Worm (Caenorhabditis elegans): ENCODE results near the gene C32D5.12.
A peak's percentile ranks its signal among the peaks of the same experiment; 100 is the strongest.

The C32D5.12 gene

DNA sequence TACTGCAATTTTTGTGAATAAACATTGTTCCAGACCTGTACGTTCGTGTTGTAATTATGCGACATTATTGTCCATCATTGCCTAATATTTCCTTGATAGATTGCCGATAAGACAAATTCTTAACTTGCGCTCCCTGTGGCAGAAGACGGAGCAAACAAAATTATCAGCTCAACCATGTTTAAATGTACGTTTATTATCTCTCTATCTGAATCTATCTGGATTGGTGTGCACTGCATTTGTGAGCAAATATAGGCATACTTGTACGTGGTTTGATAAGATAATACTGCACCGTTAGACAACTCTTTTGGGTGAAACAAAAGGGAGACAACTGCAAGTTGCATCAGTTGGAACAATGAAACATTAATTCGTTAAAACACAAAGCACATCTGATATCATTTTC, 31.5 kb downstream of the C32D5.12 start:
- TF ChIP-seq ccch-3 (GFP tag; optimal IDR thresholded peaks at IDR 0.05) (no peak), B0019.2 (GFP tag; conservative IDR thresholded peaks at IDR 0.05) (no peak), tbp1 (GFP tag; optimal IDR thresholded peaks at IDR 0.05) (peak; percentile 30), lin-35 (GFP tag; optimal IDR thresholded peaks at IDR 0.05) (no peak), sea-2 (GFP tag; IDR thresholded peaks at IDR 0.05) (no peak), lin-54 (GFP tag; optimal IDR thresholded peaks at IDR 0.05) (peak; percentile 28), gei-17 (GFP tag; optimal IDR thresholded peaks at IDR 0.05) (no peak), F10E7.11 (tag; optimal IDR thresholded peaks at IDR 0.05) (no peak), ets-4 (GFP tag; optimal IDR thresholded peaks at IDR 0.05) (peak; percentile 90), lin-40 (tag; optimal IDR thresholded peaks at IDR 0.05) (peak; percentile 5), dox-1 (GFP tag; IDR thresholded peaks at IDR 0.05) (peak; percentile 62), atf-7 (tag; optimal IDR thresholded peaks at IDR 0.05) (peak; percentile 26), nhr-80 (tag; optimal IDR thresholded peaks at IDR 0.05) (peak; percentile 98)

DNA sequence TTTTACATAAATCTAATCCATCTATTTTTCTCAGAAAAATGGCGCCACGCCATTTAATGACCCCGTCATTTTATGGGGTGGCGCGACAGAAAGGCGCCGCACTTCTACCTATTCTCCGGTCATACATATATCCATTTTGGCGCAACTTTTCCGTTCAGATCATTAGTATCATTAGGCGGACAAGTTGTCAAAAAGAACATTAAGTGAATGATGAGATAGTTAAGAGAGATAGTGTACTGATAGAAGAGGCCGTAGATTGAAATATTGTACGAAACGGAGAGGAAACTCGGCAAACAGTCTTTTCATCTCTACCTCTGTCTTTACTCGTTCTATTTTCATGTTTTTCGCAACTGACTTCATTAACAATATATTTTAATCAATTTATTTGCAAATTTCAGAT, 34.7 kb downstream of the C32D5.12 start, which contains the start of gene sma-6:
Gene sma-6, plus strand, starts transcription at position 399 of the 400 bp plus-strand sequence.
- TF ChIP-seq ceh-79 (tag; optimal IDR thresholded peaks at IDR 0.05) (no peak), F37B4.10 (GFP tag; IDR thresholded peaks at IDR 0.05) (no peak), sea-2 (GFP tag; IDR thresholded peaks at IDR 0.05) (no peak), nhr-80 (tag; optimal IDR thresholded peaks at IDR 0.05) (no peak), ceh-27 (GFP tag; optimal IDR thresholded peaks at IDR 0.05) (no peak), Y95B8A.8 (GFP tag; IDR thresholded peaks at IDR 0.05) (no peak), sptf-2 (GFP tag; optimal IDR thresholded peaks at IDR 0.05) (no peak), efl-1 (GFP tag; optimal IDR thresholded peaks at IDR 0.05) (peak; percentile 6), tbp1 (GFP tag; optimal IDR thresholded peaks at IDR 0.05) (no peak), hmg-1.2 (GFP tag; IDR thresholded peaks at IDR 0.05) (peak; percentile 21; the same call in 1 of the 2 replicates)

DNA sequence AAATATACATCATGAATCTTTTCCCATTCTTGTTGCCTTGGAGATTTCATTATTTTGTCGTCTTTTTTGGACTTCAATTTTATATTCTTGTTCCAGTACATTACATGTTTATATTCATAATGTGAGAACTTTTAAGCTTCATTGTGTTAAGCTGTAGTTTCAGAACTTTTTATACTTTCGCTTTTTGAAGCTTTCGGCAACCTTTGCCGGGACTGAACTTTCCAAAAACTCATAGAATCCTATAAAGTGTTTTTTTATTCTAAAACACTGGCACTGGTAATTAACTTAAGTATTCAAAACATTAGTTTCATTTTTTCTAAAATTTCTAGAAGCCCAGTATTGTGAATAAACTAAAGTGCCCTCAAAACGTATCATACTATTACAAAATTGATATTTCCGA, 35.8 kb downstream of the C32D5.12 start, which contains the start of gene C32D5.4:
Gene C32D5.4, minus strand, starts transcription at position 101 of the 400 bp plus-strand sequence.
- TF ChIP-seq bed-2 (GFP tag; IDR thresholded peaks at IDR 0.05) (no peak), Y56A3A.18 (GFP tag; IDR thresholded peaks at IDR 0.05) (no peak), ceh-100 (GFP tag; IDR thresholded peaks at IDR 0.05) (no peak), zim-3 (tag; optimal IDR thresholded peaks at IDR 0.05) (no peak), let-526 (GFP tag; IDR thresholded peaks at IDR 0.05) (no peak), snpc-3.4 (tag; optimal IDR thresholded peaks at IDR 0.05) (no peak), zfh-2 (GFP tag; conservative IDR thresholded peaks at IDR 0.05) (no peak), xnd-1 (tag; optimal IDR thresholded peaks at IDR 0.05) (no peak), ceh-27 (GFP tag; optimal IDR thresholded peaks at IDR 0.05) (no peak), ztf-6 (GFP tag; IDR thresholded peaks at IDR 0.05) (no peak), F55B11.4 (tag; optimal IDR thresholded peaks at IDR 0.05; ENCODE audit: borderline replicate concordance, insufficient read depth) (no peak), nhr-27 (tag; optimal IDR thresholded peaks at IDR 0.05) (no peak), efl-1 (GFP tag; optimal IDR thresholded peaks at IDR 0.05) (no peak), ztf-3 (GFP tag; optimal IDR thresholded peaks at IDR 0.05) (no peak), B0035.1 (tag; optimal IDR thresholded peaks at IDR 0.05) (no peak), lsl-1 (GFP tag; optimal IDR thresholded peaks at IDR 0.05) (no peak), F39B2.1 (GFP tag; IDR thresholded peaks at IDR 0.05) (no peak), K11D2.4 (GFP tag; IDR thresholded peaks at IDR 0.05) (no peak), egl-18 (GFP tag; IDR thresholded peaks at IDR 0.05) (no peak)

All from whole organism, young adult.